Worm (Caenorhabditis elegans): ENCODE results near the gene lin-29.

DNA sequence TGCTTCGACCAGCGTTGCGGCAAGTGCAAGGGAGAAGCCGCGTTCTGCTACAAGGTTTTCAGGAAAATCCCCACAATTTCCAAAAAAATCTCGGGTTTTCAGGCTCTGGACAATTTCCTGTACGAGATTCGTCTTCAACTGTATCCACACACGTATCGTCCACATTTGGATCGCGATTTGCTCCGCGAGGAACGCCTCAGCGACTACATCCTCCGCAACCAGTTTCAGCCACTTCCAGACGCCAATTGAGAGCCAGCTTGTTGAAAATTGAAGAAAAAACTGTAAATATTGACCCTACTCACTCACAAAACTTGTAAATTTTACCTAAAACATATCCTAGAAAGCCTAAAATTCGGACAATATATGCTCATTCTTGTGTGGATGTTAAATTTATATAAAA is 29.7 kb upstream of the lin-29 start:
- TF ChIP-seq B0336.3 (GFP tag; IDR thresholded peaks at IDR 0.05), result no peak
- TF ChIP-seq Y56A3A.18 (GFP tag; IDR thresholded peaks at IDR 0.05), result 0 out of 2 replicates have a peak, but pooled peaks have one; percentile 61
- no peak for TF ChIP-seq pha-4 (tag; optimal IDR thresholded peaks at IDR 0.05)
- no peak for TF ChIP-seq gei-17 (GFP tag; optimal IDR thresholded peaks at IDR 0.05)
- TF ChIP-seq sea-2 (GFP tag; IDR thresholded peaks at IDR 0.05), result no peak
- no peak for TF ChIP-seq lin-35 (GFP tag; optimal IDR thresholded peaks at IDR 0.05)
- TF ChIP-seq xnd-1 (tag; optimal IDR thresholded peaks at IDR 0.05), result no peak
- TF ChIP-seq ZK185.1 (tag; optimal IDR thresholded peaks at IDR 0.05; ENCODE audit: poor library complexity, severe bottlenecking), result no peak
- TF ChIP-seq ztf-26 (tag; optimal IDR thresholded peaks at IDR 0.05), result no peak
- TF ChIP-seq Y95B8A.8 (GFP tag; IDR thresholded peaks at IDR 0.05), result no peak
- TF ChIP-seq egrh-3 (GFP tag; IDR thresholded peaks at IDR 0.05), result no peak

Data from whole organism, young adult.